Comparison of ENCODE assay signal across 3 fruit fly cellular contexts in the genomic region with DNA sequence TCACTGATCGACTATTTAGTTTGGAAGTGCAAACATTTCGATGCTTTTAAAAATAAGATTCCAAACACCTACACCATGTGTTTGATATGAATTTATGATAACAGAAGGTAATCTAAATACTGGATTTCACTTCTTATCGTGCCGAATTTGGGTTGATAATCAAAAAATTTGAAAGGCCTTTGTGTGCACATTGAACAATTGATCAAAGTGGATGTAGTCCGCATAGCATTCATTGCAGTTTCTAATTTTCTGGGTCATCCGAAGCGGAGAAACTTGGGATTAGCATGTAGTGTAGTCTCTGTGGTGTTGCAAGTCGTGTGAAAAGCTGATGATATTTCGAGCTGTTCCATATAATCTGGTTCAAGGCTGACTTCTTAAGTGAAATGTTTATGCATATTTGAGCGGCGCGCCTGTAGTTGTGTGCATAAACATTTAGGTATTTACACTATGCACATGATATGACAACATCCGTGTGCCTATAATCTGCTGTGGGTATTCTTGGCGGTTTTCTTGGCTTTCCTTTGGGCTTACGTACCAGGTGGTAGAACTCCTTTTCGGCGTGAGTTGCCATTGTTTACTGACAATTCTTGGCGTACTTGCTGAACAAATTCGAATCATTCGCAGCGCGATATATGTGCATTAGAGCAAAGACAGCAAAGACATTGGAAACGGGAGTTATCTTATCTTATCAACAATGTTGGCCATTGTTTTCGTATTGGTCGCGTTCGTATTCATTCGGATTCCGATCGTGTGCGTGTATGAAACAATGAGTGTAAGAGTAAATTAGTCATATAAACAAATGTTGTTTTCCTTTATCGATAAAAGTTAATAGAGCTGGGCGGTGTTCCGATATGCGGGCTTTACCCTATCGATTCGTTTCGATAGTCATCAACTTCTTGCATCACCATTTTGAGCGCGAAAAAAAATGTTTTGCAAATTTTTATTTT.
TF ChIP-seq lines count a peak whose summit lies in the region.

A gene (minus strand): TSS at position 834 of the 947 bp plus-strand sequence.

- TF ChIP-seq CTCF in whole organism, embryonic (GFP tag; optimal IDR thresholded peaks at IDR 0.05; lab: Kevin White, UChicago), result no peak

TF ChIP-seq in whole organism, adult, 20 proteins besides CTCF, POLR2A, EP300 and RAD21:
- TF ChIP-seq Clk (GFP tag; optimal IDR thresholded peaks at IDR 0.05; lab: Kevin White, UChicago) (no peak), CG12768 (GFP tag; optimal IDR thresholded peaks at IDR 0.05; lab: Kevin White, UChicago) (peak; percentile 17), toe (GFP tag; optimal IDR thresholded peaks at IDR 0.05; lab: Kevin White, UChicago) (peak; percentile 27), tj (GFP tag; optimal IDR thresholded peaks at IDR 0.05; lab: Kevin White, UChicago) (no peak), kay (GFP tag; lab: Kevin White, UChicago; ENCODE audit: borderline replicate concordance) (peak; percentile 99), CG33017 (tag; optimal IDR thresholded peaks at IDR 0.05; lab: Kevin White, UChicago) (peak; percentile 20), cic (GFP tag; optimal IDR thresholded peaks at IDR 0.05; lab: Kevin White, UChicago) (peak; percentile 76), bab1 (GFP tag; optimal IDR thresholded peaks at IDR 0.05; lab: Kevin White, UChicago) (peak; percentile 43), Mnt (GFP tag; optimal IDR thresholded peaks at IDR 0.05; lab: Kevin White, UChicago) (peak; percentile 54)
TF ChIP-seq in whole organism, adult: peak in this region for 7.

TF ChIP-seq in whole organism, embryonic, 481 proteins besides CTCF, POLR2A, EP300 and RAD21 (continues in another document):
- TF ChIP-seq Sry-δ (GFP tag; optimal IDR thresholded peaks at IDR 0.05; lab: Kevin White, UChicago) (peak; percentile 95), Hey (tag; optimal IDR thresholded peaks at IDR 0.05; lab: Kevin White, UChicago) (no peak), chinmo (GFP tag; IDR thresholded peaks at IDR 0.05; lab: Robert Waterston, UW; ENCODE audit: partially characterized antibody) (peak; percentile 91; the same call in 3 of the 4 replicates), Dref (GFP tag; IDR thresholded peaks at IDR 0.05; lab: Robert Waterston, UW) (peak; percentile 92), CG13287 (GFP tag; IDR thresholded peaks at IDR 0.05; lab: Robert Waterston, UW; ENCODE audit: partially characterized antibody) (peak; percentile 95), CG4424 (GFP tag; optimal IDR thresholded peaks at IDR 0.05; lab: Kevin White, UChicago) (no peak), CG34376 (GFP tag; optimal IDR thresholded peaks at IDR 0.05; lab: Kevin White, UChicago) (peak; percentile 48), tap (tag; optimal IDR thresholded peaks at IDR 0.05; lab: Kevin White, UChicago) (no peak), sob (GFP tag; IDR thresholded peaks at IDR 0.05; lab: Robert Waterston, UW) (no peak), Drgx (GFP tag; IDR thresholded peaks at IDR 0.05; lab: Robert Waterston, UW) (no peak), inv (GFP tag; IDR thresholded peaks at IDR 0.05; lab: Robert Waterston, UW; ENCODE audit: partially characterized antibody) (peak; percentile 79), gcm2 (GFP tag; optimal IDR thresholded peaks at IDR 0.05; lab: Kevin White, UChicago) (no peak), GATAe (GFP tag; conservative IDR thresholded peaks at IDR 0.05; lab: Robert Waterston, UW) (peak; percentile 84), YL-1 (GFP tag; optimal IDR thresholded peaks at IDR 0.05; lab: Kevin White, UChicago) (peak; percentile 0), CG16813 (GFP tag; IDR thresholded peaks at IDR 0.05; lab: Robert Waterston, UW; ENCODE audit: partially characterized antibody) (peak; percentile 80), CG17612 (GFP tag; IDR thresholded peaks at IDR 0.05; lab: Robert Waterston, UW) (no peak), CG10654 (GFP tag; optimal IDR thresholded peaks at IDR 0.05; lab: Kevin White, UChicago) (no peak), BEAF-32 (GFP tag; optimal IDR thresholded peaks at IDR 0.05; lab: Kevin White, UChicago) (peak; percentile 86), gfzf (GFP tag; optimal IDR thresholded peaks at IDR 0.05; lab: Kevin White, UChicago) (peak; percentile 15), tin (GFP tag; optimal IDR thresholded peaks at IDR 0.05; lab: Kevin White, UChicago) (no peak), mirr (GFP tag; optimal IDR thresholded peaks at IDR 0.05; lab: Kevin White, UChicago) (peak; percentile 96), Opbp (GFP tag; IDR thresholded peaks at IDR 0.05; lab: Robert Waterston, UW; ENCODE audit: partially characterized antibody) (peak; percentile 87), Doc3 (GFP tag; IDR thresholded peaks at IDR 0.05; lab: Robert Waterston, UW; ENCODE audit: partially characterized antibody) (peak; percentile 83), CG4707 (GFP tag; optimal IDR thresholded peaks at IDR 0.05; lab: Kevin White, UChicago) (no peak), CG3838 (GFP tag; optimal IDR thresholded peaks at IDR 0.05; lab: Kevin White, UChicago) (peak; percentile 93), CG16863 (GFP tag; optimal IDR thresholded peaks at IDR 0.05; lab: Kevin White, UChicago) (no peak), grn (GFP tag; optimal IDR thresholded peaks at IDR 0.05; lab: Kevin White, UChicago) (peak; percentile 21), bbx (GFP tag; IDR thresholded peaks at IDR 0.05; lab: Robert Waterston, UW; ENCODE audit: partially characterized antibody) (peak; percentile 90), CG32772 (GFP tag; IDR thresholded peaks at IDR 0.05; lab: Robert Waterston, UW) (no peak), tna (GFP tag; IDR thresholded peaks at IDR 0.05; lab: Robert Waterston, UW; ENCODE audit: partially characterized antibody) (peak; percentile 84), HLH4C (GFP tag; IDR thresholded peaks at IDR 0.05; lab: Robert Waterston, UW; ENCODE audit: partially characterized antibody) (peak; percentile 79), Side (GFP tag; optimal IDR thresholded peaks at IDR 0.05; lab: Kevin White, UChicago) (peak; percentile 14), Dp (GFP tag; optimal IDR thresholded peaks at IDR 0.05; lab: Kevin White, UChicago) (peak; percentile 88)

TF ChIP-seq in whole organism, wandering third instar larva, 38 proteins besides CTCF, POLR2A, EP300 and RAD21:
- TF ChIP-seq lola (GFP tag; optimal IDR thresholded peaks at IDR 0.05; lab: Kevin White, UChicago), result no peak
- TF ChIP-seq rgr (GFP tag; optimal IDR thresholded peaks at IDR 0.05; lab: Kevin White, UChicago), result no peak
- no peak for TF ChIP-seq HLH106 (tag; optimal IDR thresholded peaks at IDR 0.05; lab: Kevin White, UChicago)
- TF ChIP-seq CrebA (GFP tag; optimal IDR thresholded peaks at IDR 0.05; lab: Kevin White, UChicago; ENCODE audit: borderline replicate concordance), result no peak
- TF ChIP-seq Hr83 (GFP tag; optimal IDR thresholded peaks at IDR 0.05; lab: Kevin White, UChicago; ENCODE audit: poor library complexity, severe bottlenecking), result peak; percentile 80
- no peak for TF ChIP-seq usp (GFP tag; optimal IDR thresholded peaks at IDR 0.05; lab: Kevin White, UChicago)
- no peak for TF ChIP-seq Myc (optimal IDR thresholded peaks at IDR 0.05; lab: Kevin White, UChicago)
- TF ChIP-seq CG9705 (GFP tag; optimal IDR thresholded peaks at IDR 0.05; lab: Kevin White, UChicago), result no peak
- peak; percentile 55 for TF ChIP-seq tai (GFP tag; optimal IDR thresholded peaks at IDR 0.05; lab: Kevin White, UChicago)
- TF ChIP-seq jim (GFP tag; optimal IDR thresholded peaks at IDR 0.05; lab: Kevin White, UChicago), result no peak
- no peak for TF ChIP-seq Abd-B (GFP tag; optimal IDR thresholded peaks at IDR 0.05; lab: Kevin White, UChicago)
- TF ChIP-seq Jra (GFP tag; optimal IDR thresholded peaks at IDR 0.05; lab: Kevin White, UChicago), result peak; percentile 42
- no peak for TF ChIP-seq GATAd (GFP tag; optimal IDR thresholded peaks at IDR 0.05; lab: Kevin White, UChicago)
- TF ChIP-seq woc (GFP tag; optimal IDR thresholded peaks at IDR 0.05; lab: Kevin White, UChicago), result no peak
- no peak for TF ChIP-seq Sp1 (GFP tag; optimal IDR thresholded peaks at IDR 0.05; lab: Kevin White, UChicago)
TF ChIP-seq in whole organism, wandering third instar larva: peak in this region for 3.
